Worm (Caenorhabditis elegans): ENCODE measurements around the gene R13D11.1.

R13D11.1 gene

ce11 chrV:817182-817581, at the start of gene R13D11.1:
Gene R13D11.1, plus strand, starts transcription at chrV:817482.
- no peak for TF ChIP-seq unc-62 (GFP tag; optimal IDR thresholded peaks at IDR 0.05)

- no peak for TF ChIP-seq unc-62 (GFP tag; optimal IDR thresholded peaks at IDR 0.05)
These were observed 45.1 kb upstream of the R13D11.1 start for ce11 chrV:772210-772609.

ce11 chrV:773256-773655, 44.0 kb upstream of the R13D11.1 start, which contains the start of gene sti-1:
Gene sti-1, plus strand, starts transcription at chrV:773518.
- TF ChIP-seq unc-62 (GFP tag; optimal IDR thresholded peaks at IDR 0.05): no peak

DNA sequence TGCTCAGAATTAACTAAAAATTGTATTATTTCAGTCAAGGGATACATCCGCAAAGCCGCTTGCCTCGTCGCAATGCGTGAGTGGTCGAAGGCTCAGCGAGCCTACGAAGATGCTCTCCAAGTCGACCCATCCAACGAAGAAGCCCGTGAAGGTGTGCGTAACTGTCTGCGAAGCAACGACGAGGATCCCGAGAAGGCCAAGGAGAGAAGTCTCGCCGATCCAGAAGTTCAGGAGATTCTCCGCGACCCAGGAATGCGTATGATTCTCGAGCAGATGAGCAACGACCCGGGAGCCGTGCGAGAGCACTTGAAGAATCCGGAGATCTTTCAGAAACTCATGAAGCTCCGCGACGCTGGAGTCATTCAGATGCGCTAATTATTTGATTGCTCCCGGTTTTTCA, 42.9 kb upstream of the R13D11.1 start:
- no peak for TF ChIP-seq unc-62 (GFP tag; optimal IDR thresholded peaks at IDR 0.05)

- TF ChIP-seq unc-62 (GFP tag; optimal IDR thresholded peaks at IDR 0.05): no peak
These were observed 42.4 kb upstream of the R13D11.1 start, which contains the start of gene srbc-58 for ce11 chrV:774875-775359. Gene srbc-58, plus strand, starts transcription at chrV:774995.

ce11 chrV:777285-777684, 40.0 kb upstream of the R13D11.1 start, which contains the start of gene R09E12.9:
Gene R09E12.9, plus strand, starts transcription at chrV:777600.
- TF ChIP-seq unc-62 (GFP tag; optimal IDR thresholded peaks at IDR 0.05): no peak

DNA sequence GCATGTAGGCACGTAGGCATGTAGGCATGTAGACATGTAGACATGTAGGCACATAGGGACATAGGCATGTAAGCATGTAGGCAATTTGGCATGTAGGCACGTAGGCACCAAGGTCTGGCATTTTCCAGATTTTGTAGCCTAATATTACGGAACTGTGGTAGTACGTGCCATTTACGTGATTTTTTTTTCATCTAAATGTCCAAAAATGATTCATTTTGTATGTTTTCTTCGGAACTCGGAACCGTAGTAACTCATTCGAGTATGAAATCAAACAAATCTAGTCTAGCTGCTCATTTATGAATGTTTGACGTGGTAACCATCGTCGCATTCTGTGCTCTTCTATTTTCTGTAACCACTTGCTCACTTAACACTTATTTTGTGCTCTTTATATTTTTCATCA, 38.9 kb upstream of the R13D11.1 start, which contains the start of gene srbc-59:
Gene srbc-59, plus strand, starts transcription at position 301 of the 400 bp plus-strand sequence.
- no peak for TF ChIP-seq unc-62 (GFP tag; optimal IDR thresholded peaks at IDR 0.05)

DNA sequence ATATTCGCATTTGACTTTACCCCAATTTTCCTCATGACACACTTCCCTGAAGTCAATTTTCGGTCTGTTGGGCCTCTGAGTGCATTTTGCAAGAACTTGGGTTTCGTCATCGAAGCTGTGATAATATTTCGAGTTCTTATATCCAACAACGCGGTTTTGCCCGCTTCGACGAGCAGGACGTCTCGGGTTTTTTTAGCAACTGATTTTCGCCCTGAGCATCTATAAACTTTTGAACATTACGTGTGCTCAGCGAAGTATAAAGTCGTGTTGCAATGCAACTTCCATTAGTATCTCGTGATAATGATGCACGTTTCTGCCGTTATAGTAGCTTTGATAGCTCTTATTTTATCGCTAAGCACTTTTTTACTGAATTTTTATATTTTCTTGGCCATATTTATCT, 37.3 kb upstream of the R13D11.1 start, which contains the start of gene srbc-60:
Gene srbc-60, plus strand, starts transcription at position 301 of the 400 bp plus-strand sequence.
- TF ChIP-seq unc-62 (GFP tag; optimal IDR thresholded peaks at IDR 0.05): no peak

ce11 chrV:782432-782831, 34.9 kb upstream of the R13D11.1 start, which contains the start of gene srab-16:
Gene srab-16, plus strand, starts transcription at chrV:782732.
- no peak for TF ChIP-seq unc-62 (GFP tag; optimal IDR thresholded peaks at IDR 0.05)

DNA sequence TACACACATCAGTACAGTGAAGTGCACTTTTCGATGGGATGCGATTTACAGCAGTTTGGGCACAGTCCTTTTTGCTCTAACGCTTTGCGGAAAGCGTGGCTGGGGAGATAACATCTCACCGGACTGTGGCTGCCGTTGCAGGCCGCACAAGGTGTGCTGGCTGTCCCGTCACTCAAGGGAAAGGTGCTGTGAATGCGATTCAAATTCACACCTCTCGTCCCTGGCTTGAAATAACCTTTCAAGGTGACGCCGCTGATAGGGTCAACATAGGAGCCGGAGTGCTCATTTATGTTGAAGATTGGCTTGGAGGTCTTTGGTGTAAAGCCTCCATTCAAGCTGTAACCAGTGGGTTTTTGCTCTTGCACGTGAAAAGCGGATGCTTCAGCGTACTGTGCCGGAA, 23.2 kb upstream of the R13D11.1 start:
- no peak for TF ChIP-seq unc-62 (GFP tag; optimal IDR thresholded peaks at IDR 0.05)

- TF ChIP-seq unc-62 (GFP tag; optimal IDR thresholded peaks at IDR 0.05): no peak
These were observed 20.0 kb upstream of the R13D11.1 start for ce11 chrV:797241-797640.

DNA sequence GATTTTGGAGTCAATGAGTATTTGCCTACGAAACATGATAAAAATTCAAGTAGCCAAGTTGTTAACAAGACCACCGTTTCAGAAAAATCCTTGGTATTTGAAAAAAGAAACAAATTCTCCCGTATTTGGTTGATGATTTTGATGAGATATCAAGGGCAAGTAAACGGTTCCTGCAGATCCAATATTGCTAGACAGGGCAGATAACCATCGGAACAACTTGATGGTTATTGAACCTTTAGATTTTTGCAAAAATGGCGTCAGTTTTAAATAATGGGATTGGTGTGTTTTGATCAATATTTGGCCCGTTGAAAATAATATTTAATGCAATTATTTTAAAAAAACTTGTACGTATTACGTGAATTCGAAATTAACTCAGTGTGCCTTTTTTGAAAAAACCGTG, 17.0 kb upstream of the R13D11.1 start:
- TF ChIP-seq unc-62 (GFP tag; optimal IDR thresholded peaks at IDR 0.05): no peak

DNA sequence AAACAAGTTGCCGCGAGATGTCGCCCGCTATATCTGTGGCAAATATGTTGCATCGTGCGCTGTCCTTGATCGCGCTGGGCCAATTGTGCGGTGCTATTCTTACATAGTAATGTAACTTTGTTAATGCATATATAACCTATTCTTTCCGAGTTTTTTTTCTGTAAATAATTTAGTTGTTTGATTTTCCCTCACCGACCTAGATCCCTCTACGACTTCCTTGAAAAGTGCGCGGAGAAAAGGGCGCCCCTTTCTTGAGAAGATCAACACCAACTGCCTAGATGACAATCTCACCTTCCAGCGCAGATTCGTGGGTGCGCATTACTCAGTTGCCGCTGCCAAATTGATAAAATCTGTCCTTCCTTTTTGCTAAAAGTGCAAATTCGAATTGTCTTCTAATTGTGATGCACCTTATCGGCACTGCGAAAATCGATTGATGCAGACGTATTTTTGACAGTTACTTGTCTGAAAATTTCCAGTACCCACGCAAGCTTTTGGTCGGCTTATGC, 15.7 kb upstream of the R13D11.1 start:
- no peak for TF ChIP-seq unc-62 (GFP tag; optimal IDR thresholded peaks at IDR 0.05)

- no peak for TF ChIP-seq unc-62 (GFP tag; optimal IDR thresholded peaks at IDR 0.05)
These were observed 14.6 kb upstream of the R13D11.1 start for ce11 chrV:802726-803125.

DNA sequence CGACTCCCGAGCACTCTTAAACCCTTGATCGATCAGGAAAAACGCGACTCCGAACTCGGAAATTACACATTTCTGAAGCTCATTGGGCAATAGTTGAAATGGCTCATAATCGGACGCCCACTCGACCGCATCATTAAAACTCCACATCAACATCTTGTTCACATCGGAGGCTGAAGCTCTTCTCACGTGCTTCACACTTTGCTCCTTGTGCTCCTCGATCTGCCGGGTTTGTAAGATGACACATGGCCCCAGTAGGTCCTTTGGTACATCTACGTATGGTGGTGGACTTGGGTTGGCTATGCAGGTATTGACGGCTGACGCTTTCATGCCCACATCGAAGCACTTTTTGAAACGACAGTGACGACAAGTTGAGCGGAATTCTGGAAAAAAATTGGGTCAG, 13.8 kb upstream of the R13D11.1 start:
- TF ChIP-seq unc-62 (GFP tag; optimal IDR thresholded peaks at IDR 0.05): no peak

DNA sequence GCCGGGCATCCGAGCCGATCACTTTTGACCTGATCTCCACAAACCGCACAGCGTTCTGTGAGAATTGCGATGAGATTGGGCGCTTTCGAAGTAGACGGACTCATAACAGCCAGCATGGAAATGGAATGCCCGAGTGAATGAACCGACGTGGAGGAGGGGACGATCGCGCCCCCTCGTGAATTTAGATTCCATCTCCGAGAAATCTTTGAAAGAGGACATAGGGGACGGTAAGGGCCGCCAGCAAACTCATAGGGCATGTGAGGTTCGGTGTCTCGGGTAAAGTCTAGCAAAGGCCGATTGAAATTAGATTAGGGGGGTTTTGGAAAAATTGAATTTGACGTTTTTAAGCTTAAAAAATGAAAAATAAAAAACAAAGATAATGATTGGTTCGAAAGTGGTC, 12.8 kb upstream of the R13D11.1 start, which contains the start of gene nhr-270:
Gene nhr-270, minus strand, starts transcription at position 257 of the 400 bp plus-strand sequence.
- no peak for TF ChIP-seq unc-62 (GFP tag; optimal IDR thresholded peaks at IDR 0.05)

DNA sequence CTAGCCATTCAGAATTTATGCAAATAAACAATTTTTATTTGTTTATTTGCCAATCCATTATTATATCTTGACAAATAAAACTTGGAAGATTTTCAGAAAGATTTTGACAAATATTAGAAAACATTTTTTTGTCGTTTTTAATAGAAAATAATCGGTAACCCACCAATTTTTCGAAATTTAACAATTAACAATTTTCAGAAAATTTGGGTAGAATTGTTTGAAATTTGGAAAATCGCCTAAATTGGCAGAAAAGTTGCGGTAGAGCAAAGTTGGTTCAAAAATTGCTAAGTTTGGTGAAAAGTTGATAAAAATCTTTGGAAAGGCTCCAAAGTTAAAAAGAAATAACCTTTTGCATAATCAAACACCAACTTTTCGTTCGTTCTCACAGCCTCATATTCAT, 9.0 kb upstream of the R13D11.1 start:
- TF ChIP-seq unc-62 (GFP tag; optimal IDR thresholded peaks at IDR 0.05): no peak
